Fruit fly (Drosophila melanogaster): ENCODE results near the gene CG11668.

dm6 chr3R:13017623-13018036 lies 20.5 kb upstream of the CG11668 start:
- TF ChIP-seq Snoo (tag; optimal IDR thresholded peaks at IDR 0.05), result no peak
- no peak for TF ChIP-seq Pif1B (GFP tag; optimal IDR thresholded peaks at IDR 0.05)
- peak; percentile 59; the same call in 1 of the 2 replicates for TF ChIP-seq Ets98B (GFP tag; IDR thresholded peaks at IDR 0.05)
- TF ChIP-seq CG13204 (GFP tag; optimal IDR thresholded peaks at IDR 0.05), result no peak
- no peak for TF ChIP-seq CG9948 (tag; optimal IDR thresholded peaks at IDR 0.05)
- TF ChIP-seq CG12605 (GFP tag; IDR thresholded peaks at IDR 0.05), result peak; percentile 78
- TF ChIP-seq CG8301 (tag; optimal IDR thresholded peaks at IDR 0.05), result no peak
- no peak for TF ChIP-seq CG10348 (GFP tag; IDR thresholded peaks at IDR 0.05)
- no peak for TF ChIP-seq CG8159 (tag; optimal IDR thresholded peaks at IDR 0.05)
- TF ChIP-seq EcR (GFP tag; optimal IDR thresholded peaks at IDR 0.05), result no peak
- TF ChIP-seq CG15710 (tag; optimal IDR thresholded peaks at IDR 0.05), result no peak
- no peak for TF ChIP-seq fd96Ca (GFP tag; IDR thresholded peaks at IDR 0.05)
